Worm (Caenorhabditis elegans) whole organism, L2 larva: Measurements from ENCODE around the gene lon-2.

Source experiments
- nhr-11 ChIP-seq: fragments of 150-350 bp; optimal IDR thresholded peaks from 2 replicates; lab custom pipeline; 2014; ENCODE audit warnings: missing biosample characterization, missing genetic modification characterization
- nhr-25 ChIP-seq: fragments of 150-350 bp; sonication (generic microtip); optimal IDR thresholded peaks from 3 replicates; lab custom pipeline; 2014; ENCODE audit warnings: missing biosample characterization, missing genetic modification characterization
- sma-3 ChIP-seq: sonication (generic microtip); optimal IDR thresholded peaks from 2 replicates; lab custom pipeline; 2016; ENCODE audit warnings: missing genetic modification reagents, missing genetic modification characterization, missing compliant biosample characterization
- unc-62 ChIP-seq: fragments of 150-350 bp; optimal IDR thresholded peaks from 2 replicates; lab custom pipeline; 2014; ENCODE audit warnings: missing biosample characterization, missing genetic modification reagents, missing genetic modification characterization

ce11 chrX:4715107-4715506, 33.8 kb downstream of the lon-2 start, which contains the start of gene rpl-25.1:
- no peak for TF ChIP-seq nhr-25 (tag; lab: Kevin White, UChicago)
- TF ChIP-seq sma-3 (GFP tag; lab: Kevin White, UChicago), result no peak
- TF ChIP-seq unc-62 (GFP tag; lab: Kevin White, UChicago), result no peak
- TF ChIP-seq nhr-11, result no peak
